Fruit fly (Drosophila melanogaster) whole organism, wandering third instar larva: ENCODE measurements around the gene CG42323.

Experiments
- CG32264 ChIP-seq: fragments of 200-800 bp; sonication (Bioruptor generic); optimal IDR thresholded peaks from 2 replicates; lab custom pipeline; 2016; ENCODE audit warnings: missing biosample characterization, missing genetic modification characterization
- CG9705 ChIP-seq: fragments of 200-800 bp; sonication (Bioruptor generic); optimal IDR thresholded peaks from 2 replicates; lab custom pipeline; 2018; ENCODE audit warnings: missing biosample characterization, mild to moderate bottlenecking, missing genetic modification characterization
- CrebA ChIP-seq: fragments of 200-800 bp; sonication (Bioruptor generic); optimal IDR thresholded peaks from 2 replicates; lab custom pipeline; 2016; ENCODE audit warnings: missing biosample characterization, mild to moderate bottlenecking, missing genetic modification characterization, borderline replicate concordance
- Dfd ChIP-seq: fragments of >200 bp; optimal IDR thresholded peaks from 2 replicates; lab custom pipeline; 2017; ENCODE audit warnings: missing biosample characterization, missing genetic modification characterization
- Dif ChIP-seq: fragments of 200-275, 200-300 bp; sonication (Bioruptor generic); optimal IDR thresholded peaks from 2 replicates; lab custom pipeline; 2018; ENCODE audit warnings: missing biosample characterization, missing genetic modification characterization; ENCODE audit not compliant: partially characterized antibody
- HLH106 ChIP-seq: fragments of 200-800 bp; optimal IDR thresholded peaks from 3 replicates; lab custom pipeline; 2019; ENCODE audit warnings: missing biosample characterization, mild to moderate bottlenecking, missing genetic modification characterization, moderate library complexity
- Hr78 ChIP-seq: fragments of >200 bp; optimal IDR thresholded peaks from 2 replicates; lab custom pipeline; 2017; ENCODE audit warnings: missing biosample characterization, missing genetic modification characterization
- Hr83 ChIP-seq: fragments of 200-300 bp; sonication (Bioruptor generic); optimal IDR thresholded peaks from 2 replicates; lab custom pipeline; 2016; ENCODE audit warnings: missing biosample characterization, mild to moderate bottlenecking, missing genetic modification characterization, moderate library complexity; ENCODE audit not compliant: poor library complexity, severe bottlenecking
- Jra ChIP-seq: sonication (Bioruptor generic); optimal IDR thresholded peaks from 2 replicates; lab custom pipeline; 2016; ENCODE audit warnings: missing biosample characterization, missing genetic modification characterization
- Mio ChIP-seq: sonication (Bioruptor generic); optimal IDR thresholded peaks from 2 replicates; lab custom pipeline; 2016; ENCODE audit warnings: missing biosample characterization, missing genetic modification characterization
- Myc ChIP-seq: fragments of >200 bp; optimal IDR thresholded peaks from 2 replicates; lab custom pipeline; 2017
- N ChIP-seq: fragments of >200 bp; optimal IDR thresholded peaks from 2 replicates; lab custom pipeline; 2018; ENCODE audit warnings: missing biosample characterization, missing external identifiers, missing genetic modification characterization
- OdsH ChIP-seq: fragments of 200-800 bp; sonication (Bioruptor generic); optimal IDR thresholded peaks from 2 replicates; lab custom pipeline; 2016; ENCODE audit warnings: missing biosample characterization, mild to moderate bottlenecking, missing genetic modification characterization
- Sp1 ChIP-seq: fragments of 200-800 bp; sonication (Bioruptor generic); optimal IDR thresholded peaks from 3 replicates; lab custom pipeline; 2019; ENCODE audit warnings: missing biosample characterization, mild to moderate bottlenecking, missing genetic modification characterization, moderate library complexity
- Vsx2 ChIP-seq: fragments of 200-300, 225-300 bp; sonication (Bioruptor generic); optimal IDR thresholded peaks from 2 replicates; lab custom pipeline; 2018; ENCODE audit warnings: missing biosample characterization, missing genetic modification characterization; ENCODE audit not compliant: partially characterized antibody
- brk ChIP-seq: fragments of 200-800 bp; sonication (Bioruptor generic); optimal IDR thresholded peaks from 2 replicates; lab custom pipeline; 2016; ENCODE audit warnings: missing biosample characterization, mild to moderate bottlenecking, missing genetic modification characterization
- dl ChIP-seq, 2 experiments: fragments of 175-275, 200-275 bp in 1 of 2; fragments of 200-275 bp in 1 of 2; sonication (Bioruptor generic); optimal IDR thresholded peaks; lab custom pipeline; 2018; ENCODE audit warnings: mild to moderate bottlenecking in 2 of 2, missing biosample characterization in 2 of 2, missing genetic modification characterization in 2 of 2, moderate library complexity in 2 of 2; ENCODE audit not compliant: partially characterized antibody in 2 of 2, insufficient read depth in 1 of 2
- dmrt93B ChIP-seq: fragments of 200-800 bp; sonication (Bioruptor generic); optimal IDR thresholded peaks from 2 replicates; lab custom pipeline; 2018; ENCODE audit warnings: missing biosample characterization, mild to moderate bottlenecking, missing genetic modification characterization
- ey ChIP-seq: fragments of 200-800 bp; sonication (Bioruptor generic); optimal IDR thresholded peaks from 2 replicates; lab custom pipeline; 2016; ENCODE audit warnings: missing biosample characterization, missing genetic modification characterization
- fru ChIP-seq: fragments of 200-800 bp; sonication (Bioruptor generic); optimal IDR thresholded peaks from 3 replicates; lab custom pipeline; 2016; ENCODE audit warnings: missing biosample characterization, mild to moderate bottlenecking, missing genetic modification characterization
- jim ChIP-seq: fragments of 175-275, 200-325 bp; sonication (Bioruptor generic); optimal IDR thresholded peaks from 2 replicates; lab custom pipeline; 2016; ENCODE audit warnings: missing biosample characterization, mild to moderate bottlenecking, missing genetic modification characterization
- lola ChIP-seq: fragments of >200 bp; optimal IDR thresholded peaks from 2 replicates; lab custom pipeline; 2017; ENCODE audit warnings: missing biosample characterization, missing genetic modification characterization
- pan ChIP-seq: fragments of >200 bp; optimal IDR thresholded peaks from 2 replicates; lab custom pipeline; 2017
- psq ChIP-seq: fragments of 200-800 bp; sonication (Bioruptor generic); optimal IDR thresholded peaks from 3 replicates; lab custom pipeline; 2017; ENCODE audit warnings: missing biosample characterization, mild to moderate bottlenecking, missing genetic modification characterization, moderate library complexity
- rgr ChIP-seq: fragments of 200-800 bp; sonication (Bioruptor generic); optimal IDR thresholded peaks from 3 replicates; lab custom pipeline; 2016; ENCODE audit warnings: missing biosample characterization, mild to moderate bottlenecking, missing genetic modification characterization
- tai ChIP-seq: sonication (Bioruptor generic); optimal IDR thresholded peaks from 2 replicates; lab custom pipeline; 2016; ENCODE audit warnings: missing biosample characterization, missing genetic modification characterization
- usp ChIP-seq: fragments of >200 bp; optimal IDR thresholded peaks from 2 replicates; lab custom pipeline; 2017; ENCODE audit warnings: missing biosample characterization, missing genetic modification characterization
- woc ChIP-seq: sonication (Bioruptor generic); optimal IDR thresholded peaks from 2 replicates; lab custom pipeline; 2016; ENCODE audit warnings: missing biosample characterization, mild to moderate bottlenecking, missing genetic modification characterization

Gene CG42323

dm6 chrX:18437190-18437589 is 15.0 kb downstream of the CG42323 start, which contains the start of gene CG6290:
CG6290 (plus strand) TSS chrX:18437490.
- TF ChIP-seq CG9705 (no peak), Vsx2 (GFP tag; lab: Kevin White, UChicago) (no peak), OdsH (GFP tag; lab: Kevin White, UChicago) (no peak), woc (GFP tag; lab: Kevin White, UChicago) (no peak), CrebA (no peak), fru (GFP tag; lab: Kevin White, UChicago) (no peak), Hr78 (GFP tag; lab: Kevin White, UChicago) (no peak), Mio (GFP tag; lab: Kevin White, UChicago) (no peak), N (no peak)

dm6 chrX:18438568-18438967 is 16.4 kb downstream of the CG42323 start, which contains the start of gene CG32551:
CG32551 (plus strand) TSS chrX:18438868.
- TF ChIP-seq ey (GFP tag; lab: Kevin White, UChicago) (no peak), brk (GFP tag; lab: Kevin White, UChicago) (no peak), Jra (GFP tag; lab: Kevin White, UChicago) (no peak), jim (GFP tag; lab: Kevin White, UChicago) (no peak), rgr (GFP tag; lab: Kevin White, UChicago) (no peak), OdsH (GFP tag; lab: Kevin White, UChicago) (no peak), Mio (GFP tag; lab: Kevin White, UChicago) (no peak), Hr83 (GFP tag; lab: Kevin White, UChicago) (no peak), Sp1 (GFP tag; lab: Kevin White, UChicago) (no peak), Vsx2 (GFP tag; lab: Kevin White, UChicago) (no peak), dl (GFP tag; optimal IDR thresholded peaks at IDR 0.05; lab: Kevin White, UChicago; ENCODE audit: insufficient read depth in 1 of 2, partially characterized antibody in 2 of 2) (no peak), N (no peak), Dfd (GFP tag; lab: Kevin White, UChicago) (no peak), woc (GFP tag; lab: Kevin White, UChicago) (no peak), CG9705 (no peak)

- TF ChIP-seq Mio (GFP tag; lab: Kevin White, UChicago) (no peak), Vsx2 (GFP tag; lab: Kevin White, UChicago) (no peak), psq (GFP tag; lab: Kevin White, UChicago) (no peak), Hr78 (GFP tag; lab: Kevin White, UChicago) (no peak), brk (GFP tag; lab: Kevin White, UChicago) (no peak), jim (GFP tag; lab: Kevin White, UChicago) (no peak), CG9705 (no peak)
These were observed 17.2 kb downstream of the CG42323 start, which contains the start of gene CG43841 for dm6 chrX:18439367-18439766. CG43841 (plus strand) TSS chrX:18439667.

- no peak for TF ChIP-seq Sp1 (GFP tag; lab: Kevin White, UChicago)
- no peak for TF ChIP-seq rgr (GFP tag; lab: Kevin White, UChicago)
- TF ChIP-seq psq (GFP tag; lab: Kevin White, UChicago), result no peak
- TF ChIP-seq brk (GFP tag; lab: Kevin White, UChicago), result no peak
These were observed 18.3 kb downstream of the CG42323 start, which contains the start of gene CG32548 for dm6 chrX:18440481-18440880. CG32548 (minus strand) TSS chrX:18440581.

dm6 chrX:18452717-18453116 is 30.5 kb downstream of the CG42323 start:
- TF ChIP-seq dmrt93B (no peak), Vsx2 (GFP tag; lab: Kevin White, UChicago) (no peak), Hr83 (GFP tag; lab: Kevin White, UChicago) (no peak), CG32264 (GFP tag; lab: Kevin White, UChicago) (no peak), fru (GFP tag; lab: Kevin White, UChicago) (no peak), Myc (lab: Kevin White, UChicago) (no peak), Dif (GFP tag; lab: Kevin White, UChicago) (no peak), OdsH (GFP tag; lab: Kevin White, UChicago) (no peak), woc (GFP tag; lab: Kevin White, UChicago) (no peak), pan (no peak), usp (GFP tag; lab: Kevin White, UChicago) (no peak), lola (GFP tag; lab: Kevin White, UChicago) (no peak), HLH106 (tag; lab: Kevin White, UChicago) (no peak), rgr (GFP tag; lab: Kevin White, UChicago) (no peak), tai (GFP tag; lab: Kevin White, UChicago) (no peak)
- TF ChIP-seq, all 38 proteins: peak for 0
